Fruit fly (Drosophila melanogaster): ENCODE results near the gene CG5623.

DNA sequence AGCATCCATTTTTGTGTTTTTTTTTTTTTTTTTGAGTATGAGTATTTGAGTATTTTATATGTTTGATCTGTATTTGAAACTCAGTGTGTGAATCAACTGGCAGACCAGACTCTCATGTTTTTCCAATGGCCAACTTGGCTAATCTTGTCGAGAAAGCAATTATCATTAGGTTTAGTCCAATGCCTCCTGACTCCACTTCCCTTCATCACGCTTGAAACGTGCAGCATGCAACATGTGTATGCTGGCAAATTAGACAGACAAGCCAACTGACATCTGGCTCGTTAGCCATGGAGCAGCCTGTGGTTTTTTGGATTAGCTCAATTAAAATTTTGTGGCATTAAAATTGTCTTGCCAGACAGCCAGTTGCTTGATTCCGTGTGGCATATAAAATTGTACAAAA lies 50.8 kb downstream of the CG5623 start, which contains the start of gene CG31294:
- TF ChIP-seq CG8478 (optimal IDR thresholded peaks at IDR 0.05), result no peak
- TF ChIP-seq Dll (optimal IDR thresholded peaks at IDR 0.05), result no peak
- no peak for TF ChIP-seq psq (optimal IDR thresholded peaks at IDR 0.05)
- no peak for TF ChIP-seq EcR (GFP tag; optimal IDR thresholded peaks at IDR 0.05)
- TF ChIP-seq usp (GFP tag; optimal IDR thresholded peaks at IDR 0.05), result no peak

All from whole organism.